Fruit fly (Drosophila melanogaster) Kc167 (cell line): Measurements from ENCODE around the gene CG3630.

Experiments used
- Sin3A ChIP-seq: fragments of >200 bp; optimal IDR thresholded peaks from 2 replicates; lab custom pipeline; 2018; ENCODE audit warnings: missing external identifiers
- insv ChIP-seq: fragments of >200 bp; optimal IDR thresholded peaks from 3 replicates; lab custom pipeline; 2018; ENCODE audit warnings: missing external identifiers
- ttk ChIP-seq: sonication (Bioruptor generic); optimal IDR thresholded peaks from 2 replicates; lab custom pipeline; 2017; ENCODE audit warnings: missing external identifiers

DNA sequence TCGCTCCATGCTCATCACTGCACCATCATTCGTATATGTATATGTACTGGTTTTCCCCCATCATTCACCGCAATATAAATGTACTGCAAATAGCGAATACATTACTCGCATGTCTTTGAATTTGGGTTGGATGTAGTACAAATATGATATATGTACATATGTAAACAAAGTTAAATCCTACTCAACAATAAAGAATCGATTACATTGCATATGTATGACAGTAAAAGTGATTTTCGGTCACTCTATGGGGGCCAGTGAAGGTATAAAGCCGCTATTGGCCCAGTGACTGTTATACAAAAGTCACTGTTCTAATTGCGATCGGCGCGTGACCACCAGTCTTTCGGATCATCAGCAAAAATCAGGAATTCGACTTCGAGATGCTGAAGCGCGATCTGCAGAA, 25.5 kb downstream of the CG3630 start, which contains the start of gene CG3457:
- TF ChIP-seq insv (lab: Kevin White, UChicago) (no peak), ttk (lab: Kevin White, UChicago) (no peak), Sin3A (no peak)
